Worm (Caenorhabditis elegans) whole organism, L4 larva: ENCODE measurements around the gene W08F4.1.
A peak's percentile ranks its signal among the peaks of the same experiment; 100 is the strongest.

ENCODE experiments used
- F26F4.8 ChIP-seq: fragments of 200-800 bp; sonication (Bioruptor generic); conservative IDR thresholded peaks from 2 replicates; pipeline ENCODE4 v1.3.6; 2022; ENCODE audit warnings: missing genetic modification characterization, missing compliant biosample characterization
- R02D3.7 ChIP-seq: fragments of 150-350 bp; sonication (generic microtip); optimal IDR thresholded peaks from 3 replicates; lab custom pipeline; 2014; ENCODE audit warnings: missing biosample characterization, missing genetic modification characterization
- dve-1 ChIP-seq: sonication (generic microtip); optimal IDR thresholded peaks from 2 replicates; lab custom pipeline; 2017; ENCODE audit warnings: antibody characterized with exemption, mild to moderate bottlenecking, missing genetic modification characterization, missing compliant biosample characterization; ENCODE audit not compliant: insufficient read depth
- egl-27 ChIP-seq: sonication (generic microtip); optimal IDR thresholded peaks from 3 replicates; lab custom pipeline; 2017; ENCODE audit warnings: missing biosample characterization, missing genetic modification reagents, missing genetic modification characterization
- lir-3 ChIP-seq: sonication (generic microtip); optimal IDR thresholded peaks from 2 replicates; lab custom pipeline; 2016; ENCODE audit warnings: mild to moderate bottlenecking, missing genetic modification characterization, missing compliant biosample characterization
- nhr-28 ChIP-seq: fragments of 150-350 bp; optimal IDR thresholded peaks from 2 replicates; lab custom pipeline; 2014; ENCODE audit warnings: missing biosample characterization, missing genetic modification characterization

- TF ChIP-seq lir-3 (no peak), egl-27 (tag; lab: Kevin White, UChicago) (no peak), R02D3.7 (tag; lab: Kevin White, UChicago) (no peak), F26F4.8 (GFP tag; lab: Robert Waterston, UW) (no peak), dve-1 (peak; percentile 45), nhr-28 (tag; lab: Kevin White, UChicago) (peak; percentile 61)
These were observed 9.6 kb downstream of the W08F4.1 start for ce11 chrII:602969-603368.
